Fruit fly (Drosophila melanogaster) whole organism, embryonic: ENCODE data around the gene CG15336.

Source experiments
- Bteb2 ChIP-seq: fragments of 200-800 bp; sonication (Bioruptor generic); optimal IDR thresholded peaks from 2 replicates; lab custom pipeline; 2016; ENCODE audit warnings: missing biosample characterization, missing genetic modification characterization
- C15 ChIP-seq: fragments of 200-800 bp; sonication (Bioruptor generic); IDR thresholded peaks from 3 replicates; pipeline ENCODE4 v1.3.6; 2022; ENCODE audit warnings: missing biosample characterization, missing genetic modification characterization
- CG10147 ChIP-seq: fragments of 200-800 bp; sonication (Bioruptor generic); optimal IDR thresholded peaks from 2 replicates; lab custom pipeline; 2019; ENCODE audit warnings: missing biosample characterization, mild to moderate bottlenecking, missing genetic modification characterization, moderate library complexity
- CG11560 ChIP-seq: fragments of 200-800 bp; sonication (Bioruptor generic); IDR thresholded peaks from 3 replicates; pipeline ENCODE4 v1.3.6; 2022; ENCODE audit warnings: missing biosample characterization, missing genetic modification characterization
- CG12071 ChIP-seq: fragments of 200-800 bp; sonication (Bioruptor generic); optimal IDR thresholded peaks from 3 replicates; lab custom pipeline; 2018; ENCODE audit warnings: missing biosample characterization, mild to moderate bottlenecking, missing genetic modification characterization
- CG13775 ChIP-seq: fragments of 200-800 bp; sonication (Bioruptor generic); optimal IDR thresholded peaks from 3 replicates; lab custom pipeline; 2017; ENCODE audit warnings: missing biosample characterization, mild to moderate bottlenecking, missing genetic modification characterization
- CG16863 ChIP-seq: fragments of 200-800 bp; sonication (Bioruptor generic); optimal IDR thresholded peaks from 3 replicates; lab custom pipeline; 2016; ENCODE audit warnings: missing biosample characterization, missing genetic modification characterization
- CG17359 ChIP-seq: fragments of 200-800 bp; sonication (Bioruptor generic); optimal IDR thresholded peaks from 3 replicates; lab custom pipeline; 2018; ENCODE audit warnings: missing biosample characterization, mild to moderate bottlenecking, missing genetic modification characterization, moderate library complexity
- CG18476 ChIP-seq: fragments of 200-800 bp; sonication (Bioruptor generic); optimal IDR thresholded peaks from 2 replicates; lab custom pipeline; 2016; ENCODE audit warnings: missing biosample characterization, mild to moderate bottlenecking, missing genetic modification characterization
- CG18619 ChIP-seq: fragments of 200-800 bp; sonication (Bioruptor generic); optimal IDR thresholded peaks from 3 replicates; lab custom pipeline; 2017; ENCODE audit warnings: missing biosample characterization, mild to moderate bottlenecking, missing genetic modification characterization
- CG30431 ChIP-seq: fragments of 200-800 bp; sonication (Bioruptor generic); optimal IDR thresholded peaks from 2 replicates; lab custom pipeline; 2017; ENCODE audit warnings: missing biosample characterization, missing genetic modification characterization
- CG31224 ChIP-seq: fragments of 200-800 bp; sonication (Bioruptor generic); IDR thresholded peaks from 2 replicates; pipeline ENCODE4 v1.3.6; 2022; ENCODE audit warnings: missing biosample characterization, missing genetic modification characterization
- CG33213 ChIP-seq: fragments of 200-800 bp; sonication (Bioruptor generic); optimal IDR thresholded peaks from 3 replicates; lab custom pipeline; 2016; ENCODE audit warnings: missing biosample characterization, missing genetic modification characterization
- CG34376 ChIP-seq: fragments of 200-800 bp; sonication (Bioruptor generic); optimal IDR thresholded peaks from 2 replicates; lab custom pipeline; 2018; ENCODE audit warnings: missing biosample characterization, mild to moderate bottlenecking, missing genetic modification characterization
- CG3995 ChIP-seq: fragments of 200-800 bp; sonication (Bioruptor generic); optimal IDR thresholded peaks from 3 replicates; lab custom pipeline; 2016; ENCODE audit warnings: missing biosample characterization, missing genetic modification characterization
- CG4424 ChIP-seq: fragments of 200-800 bp; sonication (Bioruptor generic); optimal IDR thresholded peaks from 3 replicates; lab custom pipeline; 2016; ENCODE audit warnings: missing biosample characterization, missing genetic modification characterization
- CG5180 ChIP-seq: fragments of 200-800 bp; sonication (Bioruptor generic); optimal IDR thresholded peaks from 3 replicates; lab custom pipeline; 2017; ENCODE audit warnings: missing biosample characterization, missing genetic modification characterization, mild to moderate bottlenecking, moderate library complexity, missing genetic modification reagents
- CG6791 ChIP-seq: fragments of 200-800 bp; sonication (Bioruptor generic); IDR thresholded peaks from 3 replicates; pipeline ENCODE4 v1.3.6; 2022; ENCODE audit warnings: missing biosample characterization, missing genetic modification characterization; ENCODE audit not compliant: partially characterized antibody
- CG7372 ChIP-seq: fragments of 200-800 bp; sonication (Bioruptor generic); IDR thresholded peaks from 2 replicates; pipeline ENCODE4 v1.3.6; 2022; ENCODE audit warnings: missing biosample characterization, missing genetic modification characterization
- CG7786 ChIP-seq: fragments of 200-800 bp; sonication (Bioruptor generic); optimal IDR thresholded peaks from 2 replicates; lab custom pipeline; 2016; ENCODE audit warnings: missing biosample characterization, missing genetic modification characterization
- CG8944 ChIP-seq: fragments of 200-800 bp; sonication (Bioruptor generic); optimal IDR thresholded peaks from 3 replicates; lab custom pipeline; 2016; ENCODE audit warnings: missing biosample characterization, missing genetic modification characterization
- CG9932 ChIP-seq: fragments of 200-800 bp; sonication (Bioruptor generic); IDR thresholded peaks from 2 replicates; pipeline ENCODE4 v1.3.6; 2022; ENCODE audit warnings: missing biosample characterization, missing genetic modification characterization
- Camta ChIP-seq: fragments of 200-800 bp; sonication (Bioruptor generic); optimal IDR thresholded peaks from 2 replicates; lab custom pipeline; 2016; ENCODE audit warnings: missing biosample characterization, missing genetic modification characterization
- CkIIα-i1 ChIP-seq: fragments of 200-800 bp; sonication (Bioruptor generic); IDR thresholded peaks from 2 replicates; pipeline ENCODE4 v1.3.6; 2022; ENCODE audit warnings: missing biosample characterization, missing genetic modification characterization
- CoRest ChIP-seq: fragments of 200-800 bp; sonication (Bioruptor generic); optimal IDR thresholded peaks from 3 replicates; lab custom pipeline; 2018; ENCODE audit warnings: missing biosample characterization, mild to moderate bottlenecking, missing genetic modification characterization, moderate library complexity
- E2f2 ChIP-seq: fragments of 200-800 bp; sonication (Bioruptor generic); IDR thresholded peaks from 2 replicates; pipeline ENCODE4 v1.3.6; 2022; ENCODE audit warnings: missing biosample characterization, missing genetic modification characterization
- Fer1 ChIP-seq: fragments of 200-800 bp; sonication (Bioruptor generic); optimal IDR thresholded peaks from 2 replicates; lab custom pipeline; 2017; ENCODE audit warnings: missing biosample characterization, mild to moderate bottlenecking, missing genetic modification characterization
- HLH3B ChIP-seq: fragments of 200-800 bp; sonication (Bioruptor generic); IDR thresholded peaks from 2 replicates; pipeline ENCODE4 v1.3.6; 2022; ENCODE audit warnings: missing biosample characterization, missing genetic modification characterization
- HLHmδ ChIP-seq: fragments of 200-800 bp; sonication (Bioruptor generic); optimal IDR thresholded peaks from 2 replicates; lab custom pipeline; 2018; ENCODE audit warnings: missing biosample characterization, mild to moderate bottlenecking, missing genetic modification characterization, moderate library complexity
- Hmx ChIP-seq: fragments of 200-800 bp; sonication (Bioruptor generic); optimal IDR thresholded peaks from 2 replicates; lab custom pipeline; 2016; ENCODE audit warnings: missing biosample characterization, missing genetic modification characterization
- Meics ChIP-seq: fragments of 200-800 bp; sonication (Bioruptor generic); optimal IDR thresholded peaks from 2 replicates; lab custom pipeline; 2017; ENCODE audit warnings: missing biosample characterization, mild to moderate bottlenecking, missing genetic modification characterization
- Myb ChIP-seq: fragments of 200-800 bp; sonication (Bioruptor generic); optimal IDR thresholded peaks from 2 replicates; lab custom pipeline; 2016; ENCODE audit warnings: missing biosample characterization, missing genetic modification characterization
- Nf-YC ChIP-seq: fragments of 200-800 bp; optimal IDR thresholded peaks from 3 replicates; lab custom pipeline; 2019; ENCODE audit warnings: missing biosample characterization, mild to moderate bottlenecking, missing genetic modification characterization, moderate library complexity
- Side ChIP-seq: fragments of 200-800 bp; sonication (Bioruptor generic); optimal IDR thresholded peaks from 2 replicates; lab custom pipeline; 2016; ENCODE audit warnings: missing biosample characterization, missing genetic modification characterization
- Sry-β ChIP-seq: fragments of 200-800 bp; sonication (Bioruptor generic); optimal IDR thresholded peaks from 2 replicates; lab custom pipeline; 2018; ENCODE audit warnings: missing biosample characterization, mild to moderate bottlenecking, missing genetic modification characterization, moderate library complexity
- Sry-δ ChIP-seq: fragments of 200-800 bp; sonication (Bioruptor generic); optimal IDR thresholded peaks from 2 replicates; lab custom pipeline; 2016; ENCODE audit warnings: missing biosample characterization, missing genetic modification characterization
- ac ChIP-seq: fragments of 200-800 bp; sonication (Bioruptor generic); optimal IDR thresholded peaks from 3 replicates; lab custom pipeline; 2017; ENCODE audit warnings: missing biosample characterization, mild to moderate bottlenecking, missing genetic modification characterization
- chif ChIP-seq, 2 experiments: fragments of 200-800 bp; sonication (Bioruptor generic); optimal IDR thresholded peaks; 3 replicates each; lab custom pipeline; 2016; ENCODE audit warnings: missing biosample characterization in 2 of 2, missing genetic modification characterization in 2 of 2
- chn ChIP-seq: fragments of 200-800 bp; sonication (Bioruptor generic); optimal IDR thresholded peaks from 2 replicates; lab custom pipeline; 2016; ENCODE audit warnings: missing biosample characterization, missing genetic modification characterization
- crp ChIP-seq, 2 experiments: fragments of 200-800 bp; sonication (Bioruptor generic); optimal IDR thresholded peaks; 2 replicates in 1 of 2; 3 replicates in 1 of 2; lab custom pipeline; 2017; ENCODE audit warnings: missing biosample characterization in 2 of 2, missing genetic modification characterization in 2 of 2, mild to moderate bottlenecking in 1 of 2, moderate library complexity in 1 of 2
- dysf ChIP-seq: fragments of 200-800 bp; sonication (Bioruptor generic); IDR thresholded peaks from 3 replicates; pipeline ENCODE4 v1.3.6; 2022; ENCODE audit warnings: missing biosample characterization, missing genetic modification characterization
- esg ChIP-seq: fragments of 200-800 bp; sonication (Bioruptor generic); conservative IDR thresholded peaks from 2 replicates; pipeline ENCODE4 v1.3.6; 2022; ENCODE audit warnings: missing biosample characterization, missing genetic modification characterization
- fd102C ChIP-seq: fragments of 200-800 bp; sonication (Bioruptor generic); optimal IDR thresholded peaks from 2 replicates; lab custom pipeline; 2018; ENCODE audit warnings: missing biosample characterization, mild to moderate bottlenecking, missing genetic modification characterization, moderate library complexity
- fd3F ChIP-seq: fragments of 200-800 bp; sonication (Bioruptor generic); optimal IDR thresholded peaks from 2 replicates; lab custom pipeline; 2018; ENCODE audit warnings: missing biosample characterization, mild to moderate bottlenecking, missing genetic modification characterization, moderate library complexity
- fd96Cb ChIP-seq: fragments of 200-800 bp; sonication (Bioruptor generic); optimal IDR thresholded peaks from 2 replicates; lab custom pipeline; 2018; ENCODE audit warnings: missing biosample characterization, mild to moderate bottlenecking, missing genetic modification characterization, moderate library complexity
- fu2 ChIP-seq: fragments of 200-800 bp; sonication (Bioruptor generic); optimal IDR thresholded peaks from 2 replicates; lab custom pipeline; 2016; ENCODE audit warnings: missing biosample characterization, missing genetic modification characterization
- gsb ChIP-seq: fragments of 200-800 bp; sonication (Bioruptor generic); IDR thresholded peaks from 2 replicates; pipeline ENCODE4 v1.3.6; 2022; ENCODE audit warnings: missing biosample characterization, missing genetic modification characterization
- pb ChIP-seq: fragments of 200-800 bp; sonication (Bioruptor generic); optimal IDR thresholded peaks from 3 replicates; lab custom pipeline; 2016; ENCODE audit warnings: missing biosample characterization, missing genetic modification characterization
- zfh2 ChIP-seq: fragments of 200-800 bp; sonication (Bioruptor generic); optimal IDR thresholded peaks from 2 replicates; lab custom pipeline; 2016; ENCODE audit warnings: missing biosample characterization, missing genetic modification characterization

Gene CG15336

DNA sequence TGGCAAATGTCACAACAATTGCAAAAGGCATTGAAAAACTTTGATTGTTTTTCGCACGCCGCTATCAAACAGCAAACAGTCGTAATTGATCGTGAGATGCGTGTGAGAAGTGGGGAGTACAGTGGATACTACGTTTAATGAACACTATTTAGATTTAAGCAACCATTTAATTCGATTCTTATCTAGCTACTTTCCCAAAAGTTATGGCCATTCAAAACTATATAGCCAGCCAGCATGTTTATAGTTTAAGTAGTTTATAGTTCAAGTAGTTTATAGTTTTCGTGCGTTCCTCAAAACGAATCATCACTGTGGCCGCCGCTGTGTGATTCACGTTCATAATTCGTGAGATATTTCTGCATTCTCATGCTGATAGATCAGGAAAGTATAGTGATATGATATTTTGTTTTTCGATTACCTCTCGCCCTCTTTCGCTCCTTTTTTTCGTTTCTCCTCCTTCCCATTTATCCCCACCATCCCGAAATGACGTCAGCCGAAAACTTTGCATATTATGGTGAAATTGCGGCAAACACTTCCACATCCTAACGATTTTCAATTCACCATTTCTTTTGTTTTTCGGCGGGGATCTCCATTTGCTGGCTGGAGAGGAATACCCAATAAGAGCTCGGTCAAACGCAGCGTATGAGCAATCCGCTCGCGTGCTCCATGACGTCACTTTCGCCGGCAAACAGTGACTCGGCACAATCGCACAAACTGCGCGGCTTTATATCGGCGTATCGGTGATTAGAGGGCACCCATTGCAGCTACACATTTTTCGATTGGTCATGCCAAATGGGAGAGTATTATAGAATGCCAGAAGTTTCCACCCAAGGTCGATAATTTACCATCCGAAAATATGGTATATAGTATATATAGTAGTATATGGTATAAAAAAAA lies 34.1 kb upstream of the CG15336 start (continued):
- TF ChIP-seq chif (GFP tag; optimal IDR thresholded peaks at IDR 0.05; lab: Kevin White, UChicago) (peak in 1 of 2 experiments; percentile 5), CG31224 (GFP tag; lab: Robert Waterston, UW) (peak; percentile 62), CG33213 (GFP tag; lab: Kevin White, UChicago) (no peak), CoRest (peak; percentile 70), ac (no peak), C15 (GFP tag; lab: Robert Waterston, UW) (no peak), Camta (GFP tag; lab: Kevin White, UChicago) (peak; percentile 30), HLHmδ (GFP tag; lab: Kevin White, UChicago) (no peak), CG16863 (peak; percentile 40), CG11560 (tag; lab: Robert Waterston, UW) (0 out of 3 replicates have a peak, but pooled peaks have one; percentile 40), Bteb2 (GFP tag; lab: Kevin White, UChicago) (peak; percentile 49), Nf-YC (tag; lab: Kevin White, UChicago) (peak; percentile 12), Myb (GFP tag; lab: Kevin White, UChicago) (peak; percentile 61), Sry-δ (GFP tag; lab: Kevin White, UChicago) (peak; percentile 24), chn (GFP tag; lab: Kevin White, UChicago) (peak; percentile 15), HLH3B (GFP tag; lab: Robert Waterston, UW) (peak; percentile 21; the same call in 1 of the 2 replicates), dysf (GFP tag; lab: Robert Waterston, UW) (peak; percentile 74), fd102C (GFP tag; lab: Kevin White, UChicago) (no peak), E2f2 (GFP tag; lab: Robert Waterston, UW) (peak; percentile 17; the same call in 1 of the 2 replicates), CG5180 (no peak), CG12071 (GFP tag; lab: Kevin White, UChicago) (peak; percentile 34), zfh2 (GFP tag; lab: Kevin White, UChicago) (peak; percentile 78), CG6791 (GFP tag; lab: Robert Waterston, UW) (no peak), gsb (GFP tag; lab: Robert Waterston, UW) (peak; percentile 58; the same call in 1 of the 2 replicates), CG9932 (GFP tag; lab: Robert Waterston, UW) (peak; percentile 74), CG18476 (no peak), fd3F (GFP tag; lab: Kevin White, UChicago) (peak; percentile 54), CG3995 (peak; percentile 7), CG13775 (peak; percentile 11), Fer1 (GFP tag; lab: Kevin White, UChicago) (peak; percentile 75), CkIIα-i1 (GFP tag; lab: Robert Waterston, UW) (no peak), Side (peak; percentile 29), CG8944 (GFP tag; lab: Kevin White, UChicago) (peak; percentile 36), CG18619 (GFP tag; lab: Kevin White, UChicago) (peak; percentile 55), CG17359 (tag; lab: Kevin White, UChicago) (peak; percentile 59), CG7372 (GFP tag; lab: Robert Waterston, UW) (peak; percentile 21; the same call in 1 of the 2 replicates), CG7786 (GFP tag; lab: Kevin White, UChicago) (peak; percentile 69), CG10147 (GFP tag; lab: Kevin White, UChicago) (peak; percentile 69), fd96Cb (tag; lab: Kevin White, UChicago) (peak; percentile 7), Sry-β (GFP tag; lab: Kevin White, UChicago) (no peak), CG4424 (GFP tag; lab: Kevin White, UChicago) (peak; percentile 4), pb (GFP tag; lab: Kevin White, UChicago) (peak; percentile 23), Hmx (GFP tag; lab: Kevin White, UChicago) (peak; percentile 37), CG34376 (GFP tag; lab: Kevin White, UChicago) (peak; percentile 34), fu2 (GFP tag; lab: Kevin White, UChicago) (peak; percentile 36), crp (GFP tag; optimal IDR thresholded peaks at IDR 0.05; lab: Kevin White, UChicago) (no peak), esg (peak; percentile 42), CG30431 (GFP tag; lab: Kevin White, UChicago) (no peak), Meics (GFP tag; lab: Kevin White, UChicago) (peak; percentile 80)
